Fruit fly (Drosophila melanogaster) whole organism, embryonic: ENCODE data around the gene foi.

ENCODE experiments used
- CG12769 ChIP-seq: fragments of 200-800 bp; sonication (Bioruptor generic); optimal IDR thresholded peaks from 2 replicates; lab custom pipeline; 2019; ENCODE audit warnings: missing biosample characterization, mild to moderate bottlenecking, missing genetic modification characterization, moderate library complexity
- CG14667 ChIP-seq: fragments of 200-800 bp; sonication (Bioruptor generic); IDR thresholded peaks from 2 replicates; pipeline ENCODE4 v1.3.6; 2022; ENCODE audit warnings: missing biosample characterization, missing genetic modification characterization
- CG18011 ChIP-seq: fragments of 200-800 bp; sonication (Bioruptor generic); optimal IDR thresholded peaks from 2 replicates; lab custom pipeline; 2017; ENCODE audit warnings: missing biosample characterization, missing genetic modification characterization, mild to moderate bottlenecking, moderate library complexity, missing genotype
- CG8765 ChIP-seq: fragments of 200-800 bp; sonication (Bioruptor generic); IDR thresholded peaks from 2 replicates; pipeline ENCODE4 v1.3.6; 2022; ENCODE audit warnings: missing biosample characterization, missing genetic modification characterization
- CTCF ChIP-seq: fragments of 200-800 bp; sonication (Bioruptor generic); optimal IDR thresholded peaks from 2 replicates; lab custom pipeline; 2017; ENCODE audit warnings: missing biosample characterization, mild to moderate bottlenecking, missing genetic modification characterization, moderate library complexity
- ERR ChIP-seq: fragments of 200-800 bp; sonication (Bioruptor generic); optimal IDR thresholded peaks from 2 replicates; lab custom pipeline; 2016; ENCODE audit warnings: missing biosample characterization, missing genetic modification characterization
- Oaz ChIP-seq: fragments of 200-800 bp; sonication (Bioruptor generic); IDR thresholded peaks from 2 replicates; pipeline ENCODE4 v1.3.6; 2022; ENCODE audit warnings: missing biosample characterization, missing genetic modification characterization
- Ravus ChIP-seq: fragments of 200-800 bp; sonication (Bioruptor generic); IDR thresholded peaks from 2 replicates; pipeline ENCODE4 v1.3.6; 2022; ENCODE audit warnings: missing biosample characterization, missing genetic modification characterization
- ase ChIP-seq: fragments of 200-800 bp; sonication (Bioruptor generic); IDR thresholded peaks from 3 replicates; pipeline ENCODE4 v1.3.6; 2022; ENCODE audit warnings: missing biosample characterization, missing genetic modification characterization
- pan ChIP-seq, 4 experiments: fragments of >200 bp in 3 of 4; fragments of 200-800 bp in 1 of 4; sonication (Bioruptor generic) in 1 of 4; optimal IDR thresholded peaks in 3 of 4; IDR thresholded peaks in 1 of 4; 2 replicates each; pipeline versions ENCODE4 v1.3.6 to Lab custom; 2017 to 2022; ENCODE audit warnings: missing biosample characterization in 2 of 4, missing genetic modification characterization in 2 of 4, mixed read lengths in 1 of 4
- psq ChIP-seq: fragments of 200-800 bp; sonication (Bioruptor generic); optimal IDR thresholded peaks from 2 replicates; lab custom pipeline; 2017; ENCODE audit warnings: missing biosample characterization, missing genetic modification characterization
- tll ChIP-seq, 2 experiments: fragments of 200-800 bp in 1 of 2; fragments of >200 bp in 1 of 2; sonication (Bioruptor generic) in 1 of 2; optimal IDR thresholded peaks; 2 replicates each; lab custom pipeline; 2017 to 2019; ENCODE audit warnings: missing biosample characterization in 2 of 2, missing genetic modification characterization in 2 of 2, mild to moderate bottlenecking in 1 of 2, moderate library complexity in 1 of 2
- usp ChIP-seq: fragments of >200 bp; optimal IDR thresholded peaks from 2 replicates; lab custom pipeline; 2017; ENCODE audit warnings: missing biosample characterization, missing genetic modification characterization
- zfh2 ChIP-seq: fragments of 200-800 bp; sonication (Bioruptor generic); optimal IDR thresholded peaks from 2 replicates; lab custom pipeline; 2016; ENCODE audit warnings: missing biosample characterization, missing genetic modification characterization

dm6 chr3L:8543866-8544265 lies 18.8 kb downstream of the foi start:
- TF ChIP-seq psq (GFP tag; lab: Kevin White, UChicago): no peak
- no peak for TF ChIP-seq pan (optimal IDR thresholded peaks at IDR 0.05; lab: Kevin White, UChicago)
- TF ChIP-seq pan (GFP tag; optimal IDR thresholded peaks at IDR 0.05 in 1 of 2, IDR thresholded peaks at IDR 0.05 in 1 of 2): no peak
- no peak for TF ChIP-seq CG8765
- TF ChIP-seq CG12769 (tag; lab: Kevin White, UChicago): no peak
- TF ChIP-seq tll (GFP tag; optimal IDR thresholded peaks at IDR 0.05; lab: Kevin White, UChicago): no peak
- no peak for TF ChIP-seq Oaz
- no peak for TF ChIP-seq zfh2 (GFP tag; lab: Kevin White, UChicago)
- TF ChIP-seq CG18011: no peak
- no peak for TF ChIP-seq CG14667 (GFP tag; lab: Robert Waterston, UW)
- no peak for TF ChIP-seq ERR
- TF ChIP-seq ase (GFP tag; lab: Robert Waterston, UW): no peak
- no peak for TF ChIP-seq usp (GFP tag; lab: Kevin White, UChicago)
- no peak for TF ChIP-seq CTCF (GFP tag; lab: Kevin White, UChicago)
- no peak for TF ChIP-seq Ravus
